Worm (Caenorhabditis elegans): Measurements from ENCODE around the gene K05F1.1.

The K05F1.1 gene

ce11 chrII:5844694-5845129 is 43.5 kb downstream of the K05F1.1 start (continued):
- peak; percentile 93 for TF ChIP-seq unc-130 (GFP tag; optimal IDR thresholded peaks at IDR 0.05)
- peak; percentile 95 for TF ChIP-seq lin-38 (GFP tag; IDR thresholded peaks at IDR 0.05)
- TF ChIP-seq attf-4 (tag; optimal IDR thresholded peaks at IDR 0.05): peak; percentile 48
- TF ChIP-seq cey-2 (tag; optimal IDR thresholded peaks at IDR 0.05; ENCODE audit: borderline replicate concordance, insufficient read depth): peak; percentile 89
- peak; percentile 94 to 97 for TF ChIP-seq lsy-2 (tag; optimal IDR thresholded peaks at IDR 0.05)
- peak; percentile 96 for TF ChIP-seq duxl-1 (tag; optimal IDR thresholded peaks at IDR 0.05; ENCODE audit: poor library complexity)
- peak; percentile 99 for TF ChIP-seq mdt-29 (GFP tag; IDR thresholded peaks at IDR 0.05)
- peak; percentile 100 for TF ChIP-seq T26A8.4 (GFP tag; IDR thresholded peaks at IDR 0.05)
- TF ChIP-seq hmg-1.1 (GFP tag; IDR thresholded peaks at IDR 0.05): peak; percentile 100
- TF ChIP-seq set-16 (GFP tag; IDR thresholded peaks at IDR 0.05): peak; percentile 83
- peak; percentile 98 for TF ChIP-seq lin-13 (GFP tag; optimal IDR thresholded peaks at IDR 0.05)
- TF ChIP-seq saeg-2 (GFP tag; IDR thresholded peaks at IDR 0.05): peak; percentile 99
- TF ChIP-seq dve-1 (tag; optimal IDR thresholded peaks at IDR 0.05; ENCODE audit: insufficient read depth): peak; percentile 100
- TF ChIP-seq nhr-102 (tag; optimal IDR thresholded peaks at IDR 0.05): peak; percentile 98
- TF ChIP-seq Y5F2A.4 (GFP tag; optimal IDR thresholded peaks at IDR 0.05): peak; percentile 88
- peak; percentile 98 for TF ChIP-seq madf-9 (GFP tag; conservative IDR thresholded peaks at IDR 0.05)
- TF ChIP-seq mxl-3 (GFP tag; optimal IDR thresholded peaks at IDR 0.05): peak; percentile 89
- TF ChIP-seq nhr-42 (GFP tag; IDR thresholded peaks at IDR 0.05): peak; percentile 97
- peak; percentile 98 for TF ChIP-seq nhr-11 (tag; optimal IDR thresholded peaks at IDR 0.05)
- peak; percentile 58 to 72 for TF ChIP-seq ZK546.5 (tag; optimal IDR thresholded peaks at IDR 0.05)
- TF ChIP-seq arid-1 (GFP tag; conservative IDR thresholded peaks at IDR 0.05): peak; percentile 96
- TF ChIP-seq hlh-30 (tag; optimal IDR thresholded peaks at IDR 0.05; ENCODE audit: insufficient read depth): peak; percentile 96
- peak; percentile 99 for TF ChIP-seq dmd-6 (GFP tag; IDR thresholded peaks at IDR 0.05)
- TF ChIP-seq snpc-1.2 (GFP tag; IDR thresholded peaks at IDR 0.05): peak; percentile 94
- TF ChIP-seq dpl-1 (GFP tag; optimal IDR thresholded peaks at IDR 0.05): peak; percentile 87
- TF ChIP-seq fos-1 (tag; optimal IDR thresholded peaks at IDR 0.05): peak; percentile 97
- peak; percentile 98 for TF ChIP-seq nhr-77 (tag; optimal IDR thresholded peaks at IDR 0.05)
- peak; percentile 44 for TF ChIP-seq ceh-62 (tag; optimal IDR thresholded peaks at IDR 0.05)
- peak; percentile 94 for TF ChIP-seq ces-1 (GFP tag; optimal IDR thresholded peaks at IDR 0.05)
- TF ChIP-seq F26F4.8 (GFP tag; conservative IDR thresholded peaks at IDR 0.05): 0 out of 2 replicates have a peak, but pooled peaks have one; percentile 34
- peak; percentile 93 for TF ChIP-seq egl-27 (tag; optimal IDR thresholded peaks at IDR 0.05)
- TF ChIP-seq aha-1 (tag): peak; percentile 100
- peak; percentile 97 for TF ChIP-seq F49E8.2 (tag; optimal IDR thresholded peaks at IDR 0.05; ENCODE audit: borderline replicate concordance)

- TF ChIP-seq nhr-237 (tag; optimal IDR thresholded peaks at IDR 0.05): no peak
- TF ChIP-seq egl-43 (GFP tag; IDR thresholded peaks at IDR 0.05): no peak
- TF ChIP-seq pqm-1 (tag; optimal IDR thresholded peaks at IDR 0.05): no peak
- TF ChIP-seq nhr-28 (tag; optimal IDR thresholded peaks at IDR 0.05): no peak
- TF ChIP-seq ZK546.5 (tag; optimal IDR thresholded peaks at IDR 0.05): no peak
- TF ChIP-seq egl-27 (tag; optimal IDR thresholded peaks at IDR 0.05): no peak
Measured at ce11 chrII:5845441-5845840, 44.3 kb downstream of the K05F1.1 start, which contains the start of the genes ZK1248.17 and H41C03.3. Gene ZK1248.17 (minus strand): TSS chrII:5845541. Gene H41C03.3 (plus strand): TSS chrII:5845777.

- TF ChIP-seq zip-11 (GFP tag; IDR thresholded peaks at IDR 0.05) (no peak), spr-3 (GFP tag; optimal IDR thresholded peaks at IDR 0.05) (no peak), rbr-2 (tag; optimal IDR thresholded peaks at IDR 0.05) (no peak), dmd-6 (GFP tag; IDR thresholded peaks at IDR 0.05) (no peak), T26A8.4 (GFP tag; IDR thresholded peaks at IDR 0.05) (no peak), set-16 (GFP tag; IDR thresholded peaks at IDR 0.05) (no peak), ces-1 (GFP tag; optimal IDR thresholded peaks at IDR 0.05) (no peak), nhr-28 (tag; optimal IDR thresholded peaks at IDR 0.05) (peak; percentile 72), pqm-1 (tag; optimal IDR thresholded peaks at IDR 0.05) (peak; percentile 12), ztf-11 (tag; optimal IDR thresholded peaks at IDR 0.05) (no peak), ama-1 (optimal IDR thresholded peaks at IDR 0.05) (no peak), lim-7 (GFP tag; IDR thresholded peaks at IDR 0.05) (no peak), nhr-102 (tag; optimal IDR thresholded peaks at IDR 0.05) (no peak), cey-2 (tag; optimal IDR thresholded peaks at IDR 0.05; ENCODE audit: borderline replicate concordance, insufficient read depth) (no peak), nhr-76 (tag; optimal IDR thresholded peaks at IDR 0.05) (no peak), nhr-25 (tag; optimal IDR thresholded peaks at IDR 0.05; ENCODE audit: borderline replicate concordance, insufficient read depth) (no peak), hlh-30 (tag; optimal IDR thresholded peaks at IDR 0.05; ENCODE audit: insufficient read depth) (no peak), zag-1 (tag; optimal IDR thresholded peaks at IDR 0.05) (no peak), saeg-2 (GFP tag; IDR thresholded peaks at IDR 0.05) (no peak), Y75B8A.6 (GFP tag; IDR thresholded peaks at IDR 0.05) (no peak)
Measured at ce11 chrII:5846181-5846580, 45.0 kb downstream of the K05F1.1 start.

Measured in whole organism, L4 larva.